Worm (Caenorhabditis elegans): Measurements from ENCODE around the gene col-127.

col-127 gene

DNA sequence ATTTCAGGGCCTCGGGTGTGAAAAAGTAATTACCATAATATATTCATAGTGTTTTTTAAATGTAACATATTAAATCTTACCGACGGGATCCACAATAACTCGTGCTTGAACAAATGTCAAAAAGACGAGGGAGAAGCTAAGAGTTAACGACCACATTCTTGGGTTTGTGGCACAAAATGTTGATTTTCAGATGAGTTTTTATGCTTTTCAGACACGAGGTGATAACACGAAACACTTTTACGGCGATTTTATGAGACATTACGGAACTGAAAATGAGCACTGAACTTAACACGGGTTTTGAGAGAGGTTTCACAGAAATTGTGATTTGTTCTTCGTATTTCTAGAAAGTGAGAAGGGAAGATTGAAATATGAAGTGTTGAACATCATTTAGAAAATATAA, 40.6 kb upstream of the col-127 start, which contains the start of gene B0035.13:
Gene B0035.13, minus strand, starts transcription at position 173 of the 400 bp plus-strand sequence.
- TF ChIP-seq hmg-4 (GFP tag; optimal IDR thresholded peaks at IDR 0.05) (no peak), sea-1 (GFP tag; conservative IDR thresholded peaks at IDR 0.05) (no peak), ceh-36 (tag; optimal IDR thresholded peaks at IDR 0.05) (no peak), tra-4 (tag; optimal IDR thresholded peaks at IDR 0.05) (no peak), hnd-1 (tag; optimal IDR thresholded peaks at IDR 0.05) (no peak), ama-1 (optimal IDR thresholded peaks at IDR 0.05) (no peak), flt-1 (GFP tag; IDR thresholded peaks at IDR 0.05) (no peak), pes-1 (GFP tag; IDR thresholded peaks at IDR 0.05) (no peak), hmbx-1 (tag; optimal IDR thresholded peaks at IDR 0.05) (no peak), F13C5.2 (tag; optimal IDR thresholded peaks at IDR 0.05) (no peak), scrt-1 (GFP tag; IDR thresholded peaks at IDR 0.05) (no peak), tbx-37 (GFP tag; conservative IDR thresholded peaks at IDR 0.05) (no peak), ceh-13 (GFP tag; optimal IDR thresholded peaks at IDR 0.05) (no peak), ets-7 (tag; optimal IDR thresholded peaks at IDR 0.05) (no peak), B0310.2 (tag; optimal IDR thresholded peaks at IDR 0.05) (no peak)

- TF ChIP-seq tbx-11 (GFP tag; IDR thresholded peaks at IDR 0.05) (no peak), flt-1 (GFP tag; IDR thresholded peaks at IDR 0.05) (no peak), aly-1 (tag; optimal IDR thresholded peaks at IDR 0.05) (no peak), hmbx-1 (tag; optimal IDR thresholded peaks at IDR 0.05) (no peak)
Observed at ce11 chrIV:11304970-11305369, 39.0 kb upstream of the col-127 start.

DNA sequence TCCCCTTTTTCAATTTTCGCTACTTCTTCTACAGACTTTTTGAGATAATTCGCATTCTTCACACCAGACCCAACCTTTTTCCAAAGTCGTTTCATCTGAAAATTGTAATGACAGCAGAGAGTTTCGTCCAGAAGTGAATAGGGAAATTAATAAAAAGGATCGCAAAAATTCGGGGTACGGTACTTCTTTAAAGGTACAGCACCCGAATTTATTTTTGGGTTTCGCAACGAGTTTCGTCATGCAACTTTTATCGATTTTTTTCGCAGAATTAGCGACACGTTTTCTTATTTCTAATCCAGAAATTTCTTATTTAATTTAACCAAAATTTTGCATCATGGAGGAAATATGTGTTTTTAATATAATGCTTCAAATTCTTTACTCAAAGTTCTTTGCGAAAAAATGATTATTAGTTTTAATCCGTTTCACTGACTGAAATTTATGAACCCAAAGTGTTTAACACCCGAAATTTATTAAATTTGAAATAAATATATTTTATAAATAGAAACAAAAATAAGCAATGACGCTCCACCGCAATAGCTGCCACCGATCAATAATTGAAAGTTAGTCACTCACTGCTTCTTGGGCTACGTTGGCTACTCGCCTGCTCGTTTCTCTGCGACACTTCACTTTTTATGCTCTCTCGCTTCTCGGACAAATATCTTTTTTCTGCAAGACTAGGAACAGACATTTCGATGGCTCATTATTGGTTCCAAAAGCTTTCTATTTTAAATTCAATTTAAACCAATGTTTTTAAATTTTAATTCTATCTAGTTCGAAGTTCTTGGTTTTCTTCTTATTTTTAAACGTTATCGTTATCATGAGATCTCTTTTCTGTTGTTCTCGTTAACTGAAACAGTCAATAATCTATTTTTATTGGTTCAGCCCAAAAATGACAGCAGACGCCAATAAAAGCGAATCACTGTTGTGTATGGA, 32.4 kb upstream of the col-127 start, which contains the start of the genes B0035.15 and dnj-1:
Gene B0035.15, minus strand, starts transcription at position 99 of the 933 bp plus-strand sequence.
Gene dnj-1, plus strand, starts transcription at position 883 of the 933 bp plus-strand sequence.
- TF ChIP-seq aly-1 (tag; optimal IDR thresholded peaks at IDR 0.05): no peak
- no peak for TF ChIP-seq tbx-37 (GFP tag; conservative IDR thresholded peaks at IDR 0.05)
- TF ChIP-seq hmg-4 (GFP tag; optimal IDR thresholded peaks at IDR 0.05): no peak
- no peak for TF ChIP-seq scrt-1 (GFP tag; IDR thresholded peaks at IDR 0.05)
- TF ChIP-seq tbx-11 (GFP tag; IDR thresholded peaks at IDR 0.05): no peak

ce11 chrIV:11296787-11297186, 30.8 kb upstream of the col-127 start, which contains the start of gene mttu-1:
TSS of gene mttu-1 (minus strand) at chrIV:11296887.
- no peak for TF ChIP-seq hnd-1 (tag; optimal IDR thresholded peaks at IDR 0.05)
- TF ChIP-seq aly-1 (tag; optimal IDR thresholded peaks at IDR 0.05): no peak
- no peak for TF ChIP-seq tbx-37 (GFP tag; conservative IDR thresholded peaks at IDR 0.05)
- TF ChIP-seq hmbx-1 (tag; optimal IDR thresholded peaks at IDR 0.05): no peak
- TF ChIP-seq scrt-1 (GFP tag; IDR thresholded peaks at IDR 0.05): no peak

DNA sequence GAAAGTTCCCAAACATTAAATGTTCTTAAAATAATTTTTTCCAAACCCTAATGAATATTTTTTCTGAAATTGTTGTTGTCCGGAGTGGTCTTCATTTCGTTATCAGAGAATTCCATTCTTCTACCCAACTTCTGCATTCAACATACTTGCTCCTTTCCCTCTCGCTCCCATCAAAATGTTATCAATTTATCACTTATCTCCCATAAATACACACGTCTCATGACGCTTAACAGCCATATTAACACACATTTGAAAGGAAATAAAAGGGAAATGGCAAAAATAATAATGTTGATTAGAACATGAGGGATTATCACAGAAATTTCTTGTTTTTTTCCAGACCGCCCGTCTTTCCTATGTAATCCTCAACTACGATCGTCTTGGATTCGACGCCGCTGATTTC, 23.0 kb upstream of the col-127 start:
- TF ChIP-seq tbx-11 (GFP tag; IDR thresholded peaks at IDR 0.05) (no peak), ceh-13 (GFP tag; optimal IDR thresholded peaks at IDR 0.05) (no peak), ama-1 (optimal IDR thresholded peaks at IDR 0.05) (no peak), pes-1 (GFP tag; IDR thresholded peaks at IDR 0.05) (no peak), hmbx-1 (tag; optimal IDR thresholded peaks at IDR 0.05) (no peak), tra-4 (tag; optimal IDR thresholded peaks at IDR 0.05) (no peak)

DNA sequence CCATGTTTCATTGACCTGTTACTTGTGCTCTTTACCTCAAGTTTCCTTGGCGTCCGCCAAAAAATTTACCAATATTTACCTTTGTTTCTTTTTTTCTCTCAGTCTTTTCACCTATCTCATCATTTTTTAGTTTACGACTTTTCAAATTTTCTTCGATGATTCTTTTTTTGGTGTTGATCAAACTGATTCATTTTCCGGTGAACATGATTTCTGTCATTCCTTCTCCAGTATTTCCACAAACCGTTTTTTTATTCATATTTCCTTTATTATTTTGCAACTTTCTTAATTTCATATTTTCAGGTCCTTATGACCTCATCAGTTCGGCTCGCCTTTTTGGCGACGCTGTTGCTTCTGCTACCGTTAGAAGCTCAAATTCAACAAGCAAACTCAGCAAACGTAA, 21.5 kb upstream of the col-127 start, which contains the start of gene F54D1.6:
Gene F54D1.6, plus strand, starts transcription at position 301 of the 400 bp plus-strand sequence.
- no peak for TF ChIP-seq pes-1 (GFP tag; IDR thresholded peaks at IDR 0.05)
- TF ChIP-seq scrt-1 (GFP tag; IDR thresholded peaks at IDR 0.05): no peak
- TF ChIP-seq tbx-11 (GFP tag; IDR thresholded peaks at IDR 0.05): no peak
- no peak for TF ChIP-seq tra-4 (tag; optimal IDR thresholded peaks at IDR 0.05)
- TF ChIP-seq B0310.2 (tag; optimal IDR thresholded peaks at IDR 0.05): no peak
- no peak for TF ChIP-seq hmbx-1 (tag; optimal IDR thresholded peaks at IDR 0.05)
- no peak for TF ChIP-seq ama-1 (optimal IDR thresholded peaks at IDR 0.05)
- TF ChIP-seq hnd-1 (tag; optimal IDR thresholded peaks at IDR 0.05): no peak
- no peak for TF ChIP-seq flt-1 (GFP tag; IDR thresholded peaks at IDR 0.05)
- no peak for TF ChIP-seq ceh-13 (GFP tag; optimal IDR thresholded peaks at IDR 0.05)
- no peak for TF ChIP-seq ceh-36 (tag; optimal IDR thresholded peaks at IDR 0.05)
- no peak for TF ChIP-seq aly-1 (tag; optimal IDR thresholded peaks at IDR 0.05)

ce11 chrIV:11286112-11286511, 20.1 kb upstream of the col-127 start:
- TF ChIP-seq tra-4 (tag; optimal IDR thresholded peaks at IDR 0.05): no peak
- TF ChIP-seq B0310.2 (tag; optimal IDR thresholded peaks at IDR 0.05): no peak
- no peak for TF ChIP-seq hnd-1 (tag; optimal IDR thresholded peaks at IDR 0.05)
- TF ChIP-seq ceh-13 (GFP tag; optimal IDR thresholded peaks at IDR 0.05): no peak
- TF ChIP-seq tbx-11 (GFP tag; IDR thresholded peaks at IDR 0.05): no peak
- TF ChIP-seq sea-1 (GFP tag; conservative IDR thresholded peaks at IDR 0.05): no peak
- TF ChIP-seq hmg-4 (GFP tag; optimal IDR thresholded peaks at IDR 0.05): no peak
- no peak for TF ChIP-seq flt-1 (GFP tag; IDR thresholded peaks at IDR 0.05)
- no peak for TF ChIP-seq hmbx-1 (tag; optimal IDR thresholded peaks at IDR 0.05)
- no peak for TF ChIP-seq ets-7 (tag; optimal IDR thresholded peaks at IDR 0.05)
- TF ChIP-seq ceh-36 (tag; optimal IDR thresholded peaks at IDR 0.05): no peak
- no peak for TF ChIP-seq tbx-37 (GFP tag; conservative IDR thresholded peaks at IDR 0.05)
- TF ChIP-seq aly-1 (tag; optimal IDR thresholded peaks at IDR 0.05): no peak
- TF ChIP-seq ama-1 (optimal IDR thresholded peaks at IDR 0.05): no peak
- TF ChIP-seq pes-1 (GFP tag; IDR thresholded peaks at IDR 0.05): no peak
- no peak for TF ChIP-seq scrt-1 (GFP tag; IDR thresholded peaks at IDR 0.05)
- no peak for TF ChIP-seq F13C5.2 (tag; optimal IDR thresholded peaks at IDR 0.05)

ce11 chrIV:11285239-11285638, 19.2 kb upstream of the col-127 start:
- no peak for TF ChIP-seq hnd-1 (tag; optimal IDR thresholded peaks at IDR 0.05)
- no peak for TF ChIP-seq B0310.2 (tag; optimal IDR thresholded peaks at IDR 0.05)
- no peak for TF ChIP-seq F13C5.2 (tag; optimal IDR thresholded peaks at IDR 0.05)
- no peak for TF ChIP-seq ceh-13 (GFP tag; optimal IDR thresholded peaks at IDR 0.05)
- TF ChIP-seq ama-1 (optimal IDR thresholded peaks at IDR 0.05): no peak
- no peak for TF ChIP-seq ceh-36 (tag; optimal IDR thresholded peaks at IDR 0.05)
- TF ChIP-seq hmbx-1 (tag; optimal IDR thresholded peaks at IDR 0.05): no peak
- no peak for TF ChIP-seq aly-1 (tag; optimal IDR thresholded peaks at IDR 0.05)
- TF ChIP-seq pes-1 (GFP tag; IDR thresholded peaks at IDR 0.05): no peak
- no peak for TF ChIP-seq tra-4 (tag; optimal IDR thresholded peaks at IDR 0.05)
- TF ChIP-seq sea-1 (GFP tag; conservative IDR thresholded peaks at IDR 0.05): no peak
- no peak for TF ChIP-seq ets-7 (tag; optimal IDR thresholded peaks at IDR 0.05)
- TF ChIP-seq scrt-1 (GFP tag; IDR thresholded peaks at IDR 0.05): no peak
- no peak for TF ChIP-seq tbx-11 (GFP tag; IDR thresholded peaks at IDR 0.05)
